Worm (Caenorhabditis elegans): ENCODE measurements around the gene F56D1.1.

DNA sequence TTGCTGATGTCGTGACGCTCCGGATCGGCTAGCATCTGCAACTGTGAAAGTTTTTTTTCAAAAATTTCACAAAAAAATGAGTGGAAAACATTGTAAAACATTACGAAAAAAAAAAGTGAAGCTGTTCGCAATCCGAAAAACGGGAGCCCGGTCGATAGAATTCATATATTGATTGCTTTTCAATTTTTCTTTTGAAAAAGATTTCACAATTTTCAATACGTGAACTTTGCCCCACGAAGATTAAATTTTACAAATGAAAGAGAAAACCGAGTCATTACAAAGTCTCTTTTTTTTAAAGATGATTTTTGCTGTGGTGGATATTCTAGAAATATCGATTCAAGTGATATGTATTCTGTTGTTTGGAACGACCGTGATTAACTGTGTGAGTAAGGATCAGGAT is 16.0 kb downstream of the F56D1.1 start, which contains the start of gene F12A10.6:
- TF ChIP-seq ahr-1 (tag; optimal IDR thresholded peaks at IDR 0.05) = no peak
- TF ChIP-seq elt-4 (tag; optimal IDR thresholded peaks at IDR 0.05) = no peak
- no peak for TF ChIP-seq tbx-2 (tag; optimal IDR thresholded peaks at IDR 0.05)
- no peak for TF ChIP-seq unc-42 (tag; optimal IDR thresholded peaks at IDR 0.05)
- no peak for TF ChIP-seq unc-86 (tag; optimal IDR thresholded peaks at IDR 0.05)
